Worm (Caenorhabditis elegans) whole organism, L3 larva: ENCODE data around the gene mcm-10.

ENCODE experiments used
- aly-2 ChIP-seq: fragments of 150-350 bp; optimal IDR thresholded peaks from 2 replicates; lab custom pipeline; 2014; ENCODE audit warnings: missing biosample characterization, missing genetic modification characterization
- ama-1 ChIP-seq: fragments of 150-350 bp; optimal IDR thresholded peaks from 2 replicates; lab custom pipeline; 2018
- ceh-28 ChIP-seq: fragments of 150-350 bp; optimal IDR thresholded peaks from 2 replicates; lab custom pipeline; 2014; ENCODE audit warnings: missing biosample characterization, missing genetic modification reagents, missing genetic modification characterization
- egl-5 ChIP-seq: fragments of 150-350 bp; optimal IDR thresholded peaks from 2 replicates; lab custom pipeline; 2017; ENCODE audit warnings: missing biosample characterization, missing genetic modification reagents, missing genetic modification characterization, inconsistent platforms
- elt-1 ChIP-seq: fragments of 150-350 bp; optimal IDR thresholded peaks from 2 replicates; lab custom pipeline; 2014; ENCODE audit warnings: missing biosample characterization, missing genetic modification characterization
- mdl-1 ChIP-seq: fragments of 150-350 bp; optimal IDR thresholded peaks from 2 replicates; lab custom pipeline; 2014; ENCODE audit warnings: missing biosample characterization, missing genetic modification characterization
- nhr-76 ChIP-seq: fragments of 150-350 bp; sonication (generic microtip); optimal IDR thresholded peaks from 5 replicates; lab custom pipeline; 2014; ENCODE audit warnings: missing biosample characterization, missing genetic modification characterization
- nhr-77 ChIP-seq: fragments of 150-350 bp; optimal IDR thresholded peaks from 2 replicates; lab custom pipeline; 2014; ENCODE audit warnings: missing biosample characterization, missing genetic modification characterization
- snpc-4 ChIP-seq: fragments of 150-350 bp; optimal IDR thresholded peaks from 2 replicates; lab custom pipeline; 2014; ENCODE audit warnings: missing biosample characterization, missing genetic modification characterization
- ztf-11 ChIP-seq: fragments of 150-350 bp; optimal IDR thresholded peaks from 2 replicates; lab custom pipeline; 2014; ENCODE audit warnings: missing biosample characterization, missing genetic modification characterization

ce11 chrIII:11283648-11284047, 33.7 kb upstream of the mcm-10 start:
- TF ChIP-seq elt-1 (tag; lab: Kevin White, UChicago) (no peak), aly-2 (tag; lab: Kevin White, UChicago) (no peak), nhr-76 (tag; lab: Kevin White, UChicago) (no peak), ama-1 (lab: Kevin White, UChicago) (no peak), ztf-11 (tag; lab: Kevin White, UChicago) (no peak), nhr-77 (tag; lab: Kevin White, UChicago) (no peak), mdl-1 (tag; lab: Kevin White, UChicago) (no peak), egl-5 (tag; lab: Kevin White, UChicago) (no peak), ceh-28 (no peak), snpc-4 (no peak)
